Worm (Caenorhabditis elegans) whole organism, L4 larva: Measurements from ENCODE around the gene R01B10.3.
A peak's percentile ranks its signal among the peaks of the same experiment; 100 is the strongest.

Experiments used
- F37D6.2 ChIP-seq: sonication (generic microtip); optimal IDR thresholded peaks from 2 replicates; lab custom pipeline; 2016; ENCODE audit warnings: mild to moderate bottlenecking, missing genetic modification characterization, missing compliant biosample characterization
- F44E2.7 ChIP-seq: fragments of 200-800 bp; sonication (Bioruptor generic); IDR thresholded peaks from 2 replicates; pipeline ENCODE4 v2.1.2; 2022; ENCODE audit warnings: missing genetic modification characterization, missing compliant biosample characterization
- F49E8.2 ChIP-seq: sonication (generic microtip); optimal IDR thresholded peaks from 2 replicates; lab custom pipeline; 2016; ENCODE audit warnings: missing compliant biosample characterization, mild to moderate bottlenecking, missing genetic modification characterization, borderline replicate concordance
- R02D3.7 ChIP-seq: fragments of 150-350 bp; sonication (generic microtip); optimal IDR thresholded peaks from 3 replicates; lab custom pipeline; 2014; ENCODE audit warnings: missing biosample characterization, missing genetic modification characterization
- T20F7.1 ChIP-seq: fragments of 200-800 bp; sonication (Bioruptor generic); optimal IDR thresholded peaks from 2 replicates; lab custom pipeline; 2018; ENCODE audit warnings: mild to moderate bottlenecking, missing genetic modification characterization, missing compliant biosample characterization
- Y105C5A.15 ChIP-seq: fragments of 200-800 bp; sonication (Bioruptor generic); IDR thresholded peaks from 2 replicates; pipeline ENCODE4 v1.3.6; 2022; ENCODE audit warnings: missing genetic modification characterization, missing compliant biosample characterization
- Y5F2A.4 ChIP-seq: fragments of 200-800 bp; sonication (Bioruptor generic); optimal IDR thresholded peaks from 2 replicates; lab custom pipeline; 2018; ENCODE audit warnings: mild to moderate bottlenecking, missing genetic modification characterization, missing compliant biosample characterization
- Y75B8A.6 ChIP-seq: fragments of 200-800 bp; sonication (Bioruptor generic); IDR thresholded peaks from 2 replicates; pipeline ENCODE4 v1.3.6; 2022; ENCODE audit warnings: missing genetic modification reagents, missing genetic modification characterization, missing compliant biosample characterization
- ZK337.2 ChIP-seq: fragments of 200-800 bp; sonication (Bioruptor generic); IDR thresholded peaks from 2 replicates; pipeline ENCODE4 v1.3.6; 2022; ENCODE audit warnings: missing genetic modification reagents, missing genetic modification characterization, missing compliant biosample characterization
- aha-1 ChIP-seq: fragments of 150-350 bp; peaks from one replicate; lab custom pipeline; 2014; ENCODE audit warnings: missing biosample characterization, missing genetic modification characterization
- arid-1 ChIP-seq: fragments of 200-800 bp; sonication (Bioruptor generic); conservative IDR thresholded peaks from 2 replicates; pipeline ENCODE4 v1.3.6; 2022; ENCODE audit warnings: missing genetic modification reagents, missing genetic modification characterization, missing compliant biosample characterization
- ceh-28 ChIP-seq: fragments of 150-350 bp; optimal IDR thresholded peaks from 2 replicates; lab custom pipeline; 2014; ENCODE audit warnings: missing biosample characterization, missing genetic modification reagents, missing genetic modification characterization
- ceh-44 ChIP-seq: fragments of 200-800 bp; sonication (Bioruptor generic); IDR thresholded peaks from 2 replicates; pipeline ENCODE4 v1.3.6; 2022; ENCODE audit warnings: missing genetic modification reagents, missing genetic modification characterization, missing compliant biosample characterization
- cey-2 ChIP-seq: sonication (generic microtip); optimal IDR thresholded peaks from 3 replicates; lab custom pipeline; 2017; ENCODE audit warnings: missing genetic modification characterization, mild to moderate bottlenecking, missing compliant biosample characterization, antibody characterized with exemption, borderline replicate concordance; ENCODE audit not compliant: insufficient read depth
- ctbp-1 ChIP-seq: fragments of 200-800 bp; sonication (Bioruptor generic); IDR thresholded peaks from 2 replicates; pipeline ENCODE4 v1.3.6; 2022; ENCODE audit warnings: missing genetic modification reagents, missing genetic modification characterization, missing compliant biosample characterization
- daf-16 ChIP-seq, 3 experiments: sonication (generic microtip); optimal IDR thresholded peaks; 2 replicates each; lab custom pipeline; 2016 to 2017; ENCODE audit warnings: missing genetic modification characterization in 3 of 3, missing genetic modification reagents in 3 of 3, mild to moderate bottlenecking in 2 of 3, missing compliant biosample characterization in 2 of 3, missing biosample characterization in 1 of 3, moderate library complexity in 1 of 3
- daf-19 ChIP-seq: fragments of 200-800 bp; sonication (Bioruptor generic); conservative IDR thresholded peaks from 2 replicates; pipeline ENCODE4 v1.3.6; 2022; ENCODE audit warnings: missing genetic modification characterization, missing compliant biosample characterization
- dmd-6 ChIP-seq: fragments of 200-800 bp; sonication (Bioruptor generic); IDR thresholded peaks from 2 replicates; pipeline ENCODE4 v1.3.6; 2022; ENCODE audit warnings: missing genetic modification reagents, missing genetic modification characterization, missing compliant biosample characterization
- duxl-1 ChIP-seq: sonication (generic microtip); optimal IDR thresholded peaks from 2 replicates; lab custom pipeline; 2016; ENCODE audit warnings: mild to moderate bottlenecking, missing genetic modification characterization, moderate library complexity, missing compliant biosample characterization; ENCODE audit not compliant: poor library complexity
- dve-1 ChIP-seq: sonication (generic microtip); optimal IDR thresholded peaks from 2 replicates; lab custom pipeline; 2017; ENCODE audit warnings: antibody characterized with exemption, mild to moderate bottlenecking, missing genetic modification characterization, missing compliant biosample characterization; ENCODE audit not compliant: insufficient read depth
- fkh-10 ChIP-seq: fragments of 150-350 bp; optimal IDR thresholded peaks from 2 replicates; lab custom pipeline; 2014; ENCODE audit warnings: missing biosample characterization, missing genetic modification reagents, missing genetic modification characterization
- hlh-11 ChIP-seq: fragments of 200-800 bp; sonication (Bioruptor generic); optimal IDR thresholded peaks from 2 replicates; lab custom pipeline; 2018; ENCODE audit warnings: mild to moderate bottlenecking, missing genetic modification characterization, missing compliant biosample characterization
- lin-38 ChIP-seq: fragments of 200-800 bp; sonication (Bioruptor generic); IDR thresholded peaks from 2 replicates; pipeline ENCODE4 v1.3.6; 2022; ENCODE audit warnings: missing genetic modification reagents, missing genetic modification characterization, missing compliant biosample characterization
- lsy-2 ChIP-seq, 2 experiments: fragments of 150-350 bp in 1 of 2; sonication (generic microtip) in 1 of 2; optimal IDR thresholded peaks; 2 replicates each; lab custom pipeline; 2014 to 2017; ENCODE audit warnings: missing biosample characterization in 2 of 2, missing genetic modification characterization in 2 of 2
- madf-5 ChIP-seq, 2 experiments: fragments of 200-800 bp; sonication (Bioruptor generic); IDR thresholded peaks; 2 replicates each; pipeline ENCODE4 v1.3.6; 2022; ENCODE audit warnings: missing compliant biosample characterization in 2 of 2, missing genetic modification characterization in 2 of 2
- mep-1 ChIP-seq: fragments of 150-350 bp; sonication (generic microtip); optimal IDR thresholded peaks from 3 replicates; lab custom pipeline; 2014; ENCODE audit warnings: missing biosample characterization, missing genetic modification characterization
- mes-2 ChIP-seq: sonication (generic microtip); optimal IDR thresholded peaks from 2 replicates; lab custom pipeline; 2016; ENCODE audit warnings: missing genotype, mild to moderate bottlenecking, missing genetic modification characterization, missing compliant biosample characterization; ENCODE audit not compliant: poor library complexity, severe bottlenecking
- nhr-111 ChIP-seq: fragments of 200-800 bp; sonication (Bioruptor generic); optimal IDR thresholded peaks from 2 replicates; lab custom pipeline; 2018; ENCODE audit warnings: mild to moderate bottlenecking, missing genetic modification characterization, missing compliant biosample characterization
- nhr-25 ChIP-seq: sonication (generic microtip); optimal IDR thresholded peaks from 2 replicates; lab custom pipeline; 2017; ENCODE audit warnings: missing genetic modification characterization, mild to moderate bottlenecking, missing compliant biosample characterization, antibody characterized with exemption, moderate library complexity, borderline replicate concordance; ENCODE audit not compliant: insufficient read depth
- nhr-28 ChIP-seq: fragments of 150-350 bp; optimal IDR thresholded peaks from 2 replicates; lab custom pipeline; 2014; ENCODE audit warnings: missing biosample characterization, missing genetic modification characterization
- nhr-76 ChIP-seq: fragments of 150-350 bp; optimal IDR thresholded peaks from 2 replicates; lab custom pipeline; 2014; ENCODE audit warnings: missing biosample characterization, missing genetic modification characterization
- saeg-2 ChIP-seq: fragments of 200-800 bp; sonication (Bioruptor generic); IDR thresholded peaks from 2 replicates; pipeline ENCODE4 v1.3.6; 2022; ENCODE audit warnings: missing genetic modification reagents, missing genetic modification characterization, missing compliant biosample characterization
- sdz-12 ChIP-seq: fragments of 200-800 bp; sonication (Bioruptor generic); optimal IDR thresholded peaks from 2 replicates; lab custom pipeline; 2018; ENCODE audit warnings: mild to moderate bottlenecking, missing genetic modification characterization, missing compliant biosample characterization
- spr-1 ChIP-seq: sonication (generic microtip); optimal IDR thresholded peaks from 2 replicates; lab custom pipeline; 2016; ENCODE audit warnings: mild to moderate bottlenecking, missing genetic modification characterization, missing compliant biosample characterization
- spr-3 ChIP-seq: fragments of 200-800 bp; sonication (Bioruptor generic); optimal IDR thresholded peaks from 2 replicates; lab custom pipeline; 2018; ENCODE audit warnings: mild to moderate bottlenecking, missing genetic modification characterization, missing compliant biosample characterization
- zag-1 ChIP-seq: fragments of 150-350 bp; optimal IDR thresholded peaks from 2 replicates; lab custom pipeline; 2014; ENCODE audit warnings: missing biosample characterization, missing genetic modification characterization
- zip-11 ChIP-seq: fragments of 200-800 bp; sonication (Bioruptor generic); IDR thresholded peaks from 2 replicates; pipeline ENCODE4 v1.3.6; 2022; ENCODE audit warnings: missing genetic modification characterization, missing compliant biosample characterization

Gene R01B10.3

DNA sequence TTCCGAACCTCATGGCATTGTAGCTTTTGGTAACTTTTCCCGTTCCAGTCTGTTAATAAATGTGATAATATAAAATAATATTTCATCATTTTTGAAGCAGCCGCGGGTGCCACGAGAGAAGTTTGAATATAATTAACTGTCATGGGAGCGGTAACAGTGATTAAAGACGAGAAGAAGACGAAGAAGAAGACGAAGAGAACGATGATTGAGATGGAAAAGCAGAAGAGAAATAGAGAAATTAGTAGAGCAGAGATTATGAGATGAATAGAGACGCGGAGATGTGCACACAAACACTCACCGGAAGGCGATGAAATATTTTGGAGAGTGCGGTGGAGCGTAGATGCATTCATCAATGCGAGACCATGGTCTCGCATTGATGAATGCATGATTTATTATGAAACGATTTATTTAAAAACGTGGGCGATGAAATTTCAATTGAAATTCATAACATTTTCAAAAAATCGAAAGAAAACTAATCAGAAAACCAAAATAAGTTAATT lies 8.3 kb upstream of the R01B10.3 start, which contains the start of gene seip-1 (continued):
- peak; percentile 37 for TF ChIP-seq F37D6.2 (tag; lab: Kevin White, UChicago)
- TF ChIP-seq T20F7.1 (GFP tag; lab: Kevin White, UChicago), result peak; percentile 78
- TF ChIP-seq ceh-28, result no peak
- no peak for TF ChIP-seq nhr-76 (tag; lab: Kevin White, UChicago)

DNA sequence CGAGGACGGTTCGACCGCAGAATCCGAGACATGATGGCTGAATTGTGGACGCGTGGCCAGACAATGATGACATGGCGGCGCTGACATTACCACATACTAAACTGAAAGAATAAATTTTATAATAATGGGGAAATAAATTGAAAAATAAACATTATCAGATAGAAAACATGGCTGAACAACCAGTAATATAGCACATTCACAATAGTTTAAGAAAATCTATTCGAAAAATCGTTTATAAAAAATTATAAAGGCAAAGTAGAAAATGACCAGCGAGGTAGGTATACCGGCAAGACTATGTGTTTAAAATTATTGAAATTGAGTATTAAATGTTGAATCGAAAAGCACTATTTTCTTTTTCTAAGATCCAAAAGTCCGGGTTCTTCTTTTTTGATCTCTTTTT lies 6.2 kb upstream of the R01B10.3 start, which contains the start of gene jamp-1:
jamp-1 (minus strand) TSS at position 101 of the 400 bp plus-strand sequence.
- no peak for TF ChIP-seq aha-1 (tag; lab: Kevin White, UChicago)
- no peak for TF ChIP-seq daf-16 (GFP tag; optimal IDR thresholded peaks at IDR 0.05; lab: Kevin White, UChicago)
- peak; percentile 12 for TF ChIP-seq daf-16 (tag; optimal IDR thresholded peaks at IDR 0.05; lab: Kevin White, UChicago)

DNA sequence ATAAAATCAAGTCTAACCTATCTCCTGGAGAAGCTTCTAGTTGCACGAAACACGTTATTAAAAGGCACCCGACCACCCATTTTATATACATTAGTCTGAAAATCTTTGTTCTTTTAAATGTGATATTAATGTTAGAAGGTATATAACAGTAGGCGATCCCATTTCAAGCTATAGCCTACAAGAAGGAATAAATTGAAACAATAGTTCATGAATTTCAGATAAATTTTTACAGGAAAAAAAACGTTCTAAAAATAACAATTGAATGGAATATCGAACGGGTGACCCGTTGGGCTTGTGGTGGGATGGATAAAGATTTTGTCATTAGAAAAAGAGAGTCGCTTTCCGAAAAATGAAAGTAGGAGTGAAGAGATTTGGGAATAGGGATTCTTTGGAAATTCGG lies 2.9 kb upstream of the R01B10.3 start, which contains the start of gene pgap-3:
pgap-3 (minus strand) TSS at position 101 of the 400 bp plus-strand sequence.
- TF ChIP-seq hlh-11 (tag; lab: Kevin White, UChicago) (no peak), daf-16 (GFP tag; optimal IDR thresholded peaks at IDR 0.05; lab: Kevin White, UChicago) (no peak), daf-16 (tag; optimal IDR thresholded peaks at IDR 0.05; lab: Kevin White, UChicago) (peak; percentile 3)

DNA sequence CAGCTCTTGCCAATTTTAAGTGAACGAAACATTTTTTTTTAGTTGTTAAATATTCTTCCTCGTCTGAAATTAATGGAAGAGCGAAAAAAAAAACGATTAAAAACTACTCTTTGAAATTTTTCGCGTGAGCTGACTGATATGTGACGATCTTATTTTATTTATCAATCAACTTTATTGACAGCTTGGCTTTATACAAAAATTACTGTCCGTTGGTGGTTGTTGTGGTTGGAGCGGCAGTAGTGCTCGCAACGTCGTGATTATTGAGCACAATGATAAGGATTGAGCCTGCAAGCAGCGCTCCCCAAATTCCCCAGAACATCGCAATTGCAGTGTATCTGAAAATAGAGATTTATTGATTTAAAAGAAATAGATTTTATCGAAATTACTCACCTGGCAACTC lies 481 bp downstream of the R01B10.3 start:
- 0 out of 2 replicates have a peak, but pooled peaks have one; percentile 8 for TF ChIP-seq arid-1
- no peak for TF ChIP-seq daf-16 (GFP tag; optimal IDR thresholded peaks at IDR 0.05; lab: Kevin White, UChicago)
- TF ChIP-seq daf-16 (tag; optimal IDR thresholded peaks at IDR 0.05; lab: Kevin White, UChicago), result peak; percentile 81
- peak; percentile 11; the same call in 1 of the 2 replicates for TF ChIP-seq lin-38
- no peak for TF ChIP-seq spr-3 (GFP tag; lab: Kevin White, UChicago)
- peak; percentile 39 for TF ChIP-seq dve-1
- TF ChIP-seq dmd-6, result peak; percentile 65; the same call in 1 of the 2 replicates
- TF ChIP-seq sdz-12 (GFP tag; lab: Kevin White, UChicago), result peak; percentile 17
- no peak for TF ChIP-seq ZK337.2 (GFP tag; lab: Robert Waterston, UW)
- TF ChIP-seq lsy-2 (tag; optimal IDR thresholded peaks at IDR 0.05; lab: Kevin White, UChicago), result no peak
- no peak for TF ChIP-seq zip-11 (GFP tag; lab: Robert Waterston, UW)

DNA sequence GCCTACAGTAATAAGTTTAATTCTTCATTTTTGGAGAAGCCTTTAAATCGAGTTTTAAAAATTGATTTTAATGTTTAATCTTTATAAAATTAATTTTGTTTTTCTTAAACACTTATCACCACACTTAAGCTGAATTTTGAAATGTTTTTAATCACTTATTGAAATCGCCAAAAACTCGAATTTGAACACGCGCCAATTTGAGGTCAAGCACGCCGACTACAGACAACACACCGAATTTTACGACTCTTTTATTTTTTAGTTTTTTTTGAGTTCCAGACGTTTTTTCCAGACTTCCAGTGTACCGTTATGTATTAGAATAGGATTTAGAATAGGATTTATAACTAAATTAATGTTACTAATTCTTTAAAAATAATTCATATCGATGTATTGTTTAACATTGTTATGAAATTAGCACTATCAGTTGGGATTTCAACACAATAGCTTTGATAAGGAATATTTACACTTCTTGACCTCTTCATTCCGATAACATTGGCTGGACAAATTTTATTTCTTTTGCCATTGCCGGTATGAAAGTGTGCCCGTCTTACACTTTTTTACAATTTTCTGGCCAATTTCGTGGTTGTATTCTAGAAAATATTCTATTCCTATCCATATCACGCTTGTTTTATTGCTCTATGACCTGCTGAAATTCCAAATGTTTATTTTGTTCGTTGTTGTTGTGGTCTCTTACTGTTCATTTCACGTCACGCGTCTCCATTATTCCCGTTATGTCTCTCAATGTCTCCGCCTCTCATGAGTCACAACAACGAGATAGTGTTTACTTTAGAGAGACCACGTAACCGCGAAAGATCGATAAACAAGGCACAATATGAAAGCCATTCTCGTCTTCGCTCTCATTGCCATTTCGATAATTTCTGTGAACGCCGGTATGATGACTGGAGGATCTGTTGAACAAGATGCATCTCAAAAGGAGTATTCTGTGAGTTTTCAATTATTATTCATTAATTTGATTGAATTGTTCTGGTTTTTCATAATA lies 1.4 kb downstream of the R01B10.3 start, which contains the start of gene cpi-2:
cpi-2 (plus strand) TSS at position 788 of the 997 bp plus-strand sequence.
- TF ChIP-seq madf-5 (GFP tag; IDR thresholded peaks at IDR 0.05; lab: Robert Waterston, UW), result no peak
- peak; percentile 39 for TF ChIP-seq nhr-28 (tag; lab: Kevin White, UChicago)
- TF ChIP-seq mes-2 (tag; lab: Kevin White, UChicago), result peak; percentile 54
- TF ChIP-seq Y5F2A.4 (GFP tag; lab: Kevin White, UChicago), result no peak
- no peak for TF ChIP-seq nhr-111
- no peak for TF ChIP-seq ctbp-1 (GFP tag; lab: Robert Waterston, UW)
- TF ChIP-seq ceh-44 (GFP tag; lab: Robert Waterston, UW), result no peak
- TF ChIP-seq fkh-10 (GFP tag; lab: Kevin White, UChicago), result no peak
- TF ChIP-seq daf-19 (GFP tag; lab: Robert Waterston, UW), result no peak
- TF ChIP-seq F44E2.7 (GFP tag; lab: Robert Waterston, UW), result no peak
- TF ChIP-seq Y75B8A.6 (GFP tag; lab: Robert Waterston, UW), result no peak
- no peak for TF ChIP-seq R02D3.7 (tag; lab: Kevin White, UChicago)
- TF ChIP-seq daf-16 (GFP tag; optimal IDR thresholded peaks at IDR 0.05; lab: Kevin White, UChicago), result peak in 1 of 2 experiments; percentile 76
- peak; percentile 95 for TF ChIP-seq daf-16 (tag; optimal IDR thresholded peaks at IDR 0.05; lab: Kevin White, UChicago)
- no peak for TF ChIP-seq F37D6.2 (tag; lab: Kevin White, UChicago)
- TF ChIP-seq mep-1, result peak; percentile 24
- no peak for TF ChIP-seq zag-1 (tag; lab: Kevin White, UChicago)
- no peak for TF ChIP-seq ZK337.2 (GFP tag; lab: Robert Waterston, UW)
- no peak for TF ChIP-seq nhr-25 (tag; lab: Kevin White, UChicago)
- TF ChIP-seq Y105C5A.15 (GFP tag; lab: Robert Waterston, UW), result no peak
- no peak for TF ChIP-seq F49E8.2 (tag; lab: Kevin White, UChicago)
- TF ChIP-seq spr-1 (tag; lab: Kevin White, UChicago), result no peak
- no peak for TF ChIP-seq nhr-76 (tag; lab: Kevin White, UChicago)
- TF ChIP-seq duxl-1 (tag; lab: Kevin White, UChicago), result no peak
- TF ChIP-seq arid-1, result no peak
- TF ChIP-seq saeg-2 (GFP tag; lab: Robert Waterston, UW), result no peak
- TF ChIP-seq cey-2 (tag; lab: Kevin White, UChicago), result no peak
- no peak for TF ChIP-seq aha-1 (tag; lab: Kevin White, UChicago)
